Fruit fly (Drosophila melanogaster) S2 (cell line): Measurements from ENCODE around the gene lectin-37Db.

ENCODE experiments used
- CG8478 ChIP-seq: fragments of >200 bp; optimal IDR thresholded peaks from 2 replicates; lab custom pipeline; 2018
- CTCF ChIP-seq, 2 experiments: fragments of >200 bp; optimal IDR thresholded peaks; 2 replicates each; lab custom pipeline; 2018

DNA sequence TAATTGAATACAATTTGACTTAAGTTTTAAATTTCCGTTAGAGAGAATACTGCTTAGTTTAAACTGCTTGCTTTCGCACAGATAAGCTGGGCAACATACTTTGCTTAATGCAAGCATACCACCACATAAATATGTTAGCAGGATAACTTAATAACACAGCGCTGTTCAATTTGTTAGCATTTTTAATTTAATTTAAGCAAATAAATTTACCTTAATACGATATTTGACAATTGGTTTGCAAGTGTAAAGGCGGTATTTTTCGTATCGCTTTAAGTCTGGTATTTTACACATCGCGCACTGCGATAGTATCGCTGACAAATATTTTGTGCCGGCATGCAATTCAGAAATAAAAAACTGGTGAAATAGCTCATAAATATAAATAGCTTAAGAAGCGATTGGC, 11.5 kb downstream of the lectin-37Db start, which contains the start of gene RtcB:
- TF ChIP-seq CTCF (optimal IDR thresholded peaks at IDR 0.05; lab: Kevin White, UChicago), result peak; percentile 30 to 37
- TF ChIP-seq CG8478 (lab: Kevin White, UChicago), result no peak
